Worm (Caenorhabditis elegans) whole organism, mixed stage, embryonic: ENCODE results near the gene pals-27.

ENCODE experiments used
- blmp-1 ChIP-seq: fragments of 150-350 bp; optimal IDR thresholded peaks from 2 replicates; lab custom pipeline; 2014; ENCODE audit warnings: missing biosample characterization, missing genetic modification characterization
- elt-3 ChIP-seq: fragments of 150-350 bp; optimal IDR thresholded peaks from 2 replicates; lab custom pipeline; 2014; ENCODE audit warnings: missing biosample characterization, missing genetic modification characterization
- lin-13 ChIP-seq: fragments of 150-350 bp; optimal IDR thresholded peaks from 2 replicates; lab custom pipeline; 2014; ENCODE audit warnings: missing biosample characterization, missing genetic modification characterization
- lsy-2 ChIP-seq: fragments of 150-350 bp; optimal IDR thresholded peaks from 2 replicates; lab custom pipeline; 2014; ENCODE audit warnings: missing biosample characterization, missing genetic modification characterization
- nhr-237 ChIP-seq: fragments of 150-350 bp; optimal IDR thresholded peaks from 2 replicates; lab custom pipeline; 2014; ENCODE audit warnings: missing biosample characterization, missing genetic modification characterization
- nhr-28 ChIP-seq: fragments of 150-350 bp; optimal IDR thresholded peaks from 2 replicates; lab custom pipeline; 2014; ENCODE audit warnings: missing biosample characterization, missing genetic modification characterization
- nhr-76 ChIP-seq: sonication (generic microtip); optimal IDR thresholded peaks from 2 replicates; lab custom pipeline; 2017; ENCODE audit warnings: missing biosample characterization, missing genetic modification characterization
- pha-4 ChIP-seq: fragments of 150-350 bp; optimal IDR thresholded peaks from 2 replicates; lab custom pipeline; 2018; ENCODE audit warnings: missing biosample characterization, missing genetic modification reagents, missing genetic modification characterization
- sem-2 ChIP-seq: fragments of 200-800 bp; sonication (Bioruptor generic); optimal IDR thresholded peaks from 2 replicates; lab custom pipeline; 2018; ENCODE audit warnings: mild to moderate bottlenecking, missing genetic modification characterization, missing compliant biosample characterization
- snpc-4 ChIP-seq: fragments of 150-350 bp; optimal IDR thresholded peaks from 2 replicates; lab custom pipeline; 2014; ENCODE audit warnings: missing biosample characterization, missing genetic modification characterization
- sptf-1 ChIP-seq: sonication (generic microtip); optimal IDR thresholded peaks from 2 replicates; lab custom pipeline; 2017; ENCODE audit warnings: mild to moderate bottlenecking, missing genetic modification characterization, moderate library complexity, missing compliant biosample characterization
- unc-39 ChIP-seq: fragments of 150-350 bp; optimal IDR thresholded peaks from 2 replicates; lab custom pipeline; 2014; ENCODE audit warnings: missing biosample characterization, missing genetic modification characterization
- unc-62 ChIP-seq: fragments of 150-350 bp; optimal IDR thresholded peaks from 2 replicates; lab custom pipeline; 2014; ENCODE audit warnings: missing biosample characterization, missing genetic modification reagents, missing genetic modification characterization

DNA sequence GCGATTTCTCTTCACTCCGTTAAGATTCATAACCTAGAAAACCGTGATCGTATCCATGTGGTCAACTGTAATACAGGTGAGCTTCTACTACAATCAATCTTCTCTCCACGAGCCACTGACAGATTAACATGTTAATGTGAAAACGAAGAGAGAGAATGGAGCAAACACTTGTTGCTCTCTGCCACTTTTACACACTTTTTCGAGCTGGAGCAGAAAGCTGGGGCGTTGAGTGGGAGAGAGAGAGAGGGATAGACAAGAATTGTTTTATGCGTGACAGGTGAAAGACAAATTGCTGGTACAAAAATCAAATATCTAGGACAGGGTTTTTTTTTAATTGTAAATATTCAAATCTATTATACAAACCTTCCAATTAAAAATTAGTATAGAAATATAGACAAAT is 23.1 kb upstream of the pals-27 start:
- TF ChIP-seq pha-4 (tag; lab: Kevin White, UChicago) (no peak), sptf-1 (tag; lab: Kevin White, UChicago) (no peak), unc-39 (tag; lab: Kevin White, UChicago) (no peak), elt-3 (tag; lab: Kevin White, UChicago) (no peak), unc-62 (peak; percentile 98), lin-13 (tag; lab: Kevin White, UChicago) (no peak), nhr-76 (tag; lab: Kevin White, UChicago) (no peak), snpc-4 (no peak), blmp-1 (no peak), lsy-2 (tag; lab: Kevin White, UChicago) (no peak), nhr-237 (tag; lab: Kevin White, UChicago) (no peak), nhr-28 (tag; lab: Kevin White, UChicago) (no peak), sem-2 (no peak)
